Worm (Caenorhabditis elegans) whole organism, late embryonic: ENCODE measurements around the gene T24C12.1.

ENCODE experiments used
- ama-1 ChIP-seq: fragments of 150-350 bp; optimal IDR thresholded peaks from 2 replicates; lab custom pipeline; 2014
- dve-1 ChIP-seq: sonication (generic microtip); optimal IDR thresholded peaks from 2 replicates; lab custom pipeline; 2017; ENCODE audit warnings: antibody characterized with exemption, mild to moderate bottlenecking, missing genetic modification characterization, missing compliant biosample characterization
- lin-11 ChIP-seq: fragments of 200-800 bp; sonication (Bioruptor generic); optimal IDR thresholded peaks from 2 replicates; lab custom pipeline; 2018; ENCODE audit warnings: mild to moderate bottlenecking, missing genetic modification characterization, missing compliant biosample characterization
- rnt-1 ChIP-seq: sonication (generic microtip); optimal IDR thresholded peaks from 2 replicates; lab custom pipeline; 2016; ENCODE audit warnings: missing genetic modification characterization, missing compliant biosample characterization
- sox-4 ChIP-seq: sonication (generic microtip); optimal IDR thresholded peaks from 2 replicates; lab custom pipeline; 2017; ENCODE audit warnings: mild to moderate bottlenecking, missing genetic modification characterization, inconsistent platforms, missing compliant biosample characterization
- unc-3 ChIP-seq, 2 experiments: fragments of 200-800 bp in 1 of 2; sonication (Bioruptor generic) in 1 of 2; sonication (generic microtip) in 1 of 2; conservative IDR thresholded peaks in 1 of 2; optimal IDR thresholded peaks in 1 of 2; 2 replicates each; pipeline versions ENCODE4 v1.3.6 to Lab custom; 2016 to 2022; ENCODE audit warnings: missing compliant biosample characterization in 2 of 2, missing genetic modification characterization in 2 of 2, missing genetic modification reagents in 1 of 2
- unc-86 ChIP-seq: sonication (generic microtip); optimal IDR thresholded peaks from 2 replicates; lab custom pipeline; 2016; ENCODE audit warnings: missing genetic modification characterization, missing compliant biosample characterization

DNA sequence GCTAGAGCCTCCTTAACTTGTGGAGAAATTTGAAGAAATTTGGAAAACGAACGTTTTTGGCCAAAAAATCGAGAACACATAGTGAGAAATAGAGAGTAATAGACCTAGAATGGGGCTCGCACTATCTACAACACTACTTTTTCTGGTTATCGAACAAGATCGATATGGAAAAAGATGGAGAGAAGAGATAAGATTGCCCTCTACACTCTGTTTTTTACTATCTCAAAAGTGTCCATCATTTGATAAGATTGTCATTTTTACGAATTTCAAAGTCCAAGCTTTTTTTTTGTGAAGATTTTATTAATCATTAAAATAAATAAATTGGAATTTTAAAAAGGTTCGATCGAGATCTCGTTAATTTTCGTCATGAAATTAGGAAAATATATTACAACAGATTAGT lies 4.5 kb downstream of the T24C12.1 start, which contains the start of gene T24C12.3:
- no peak for TF ChIP-seq rnt-1 (tag; lab: Kevin White, UChicago)
- TF ChIP-seq ama-1 (lab: Kevin White, UChicago) = no peak
- no peak for TF ChIP-seq unc-3 (GFP tag; conservative IDR thresholded peaks at IDR 0.05; lab: Robert Waterston, UW)
- TF ChIP-seq unc-3 (tag; optimal IDR thresholded peaks at IDR 0.05; lab: Kevin White, UChicago) = no peak
- no peak for TF ChIP-seq sox-4
- TF ChIP-seq unc-86 (tag; lab: Kevin White, UChicago) = no peak
- TF ChIP-seq lin-11 (tag; lab: Kevin White, UChicago) = no peak
- TF ChIP-seq dve-1 (tag; lab: Kevin White, UChicago) = no peak
